Worm (Caenorhabditis elegans): Measurements from ENCODE around the gene K06B4.4.
A peak's percentile ranks its signal among the peaks of the same experiment; 100 is the strongest.
"Not testable (repeated sequence)": the region's sequence is repeated elsewhere in the genome, so short reads cannot be mapped to it uniquely, and the experiment has no call there.

Gene K06B4.4

ce11 chrV:15666718-15667117 lies 2.3 kb upstream of the K06B4.4 start (continued):
- TF ChIP-seq mdl-1 (tag; optimal IDR thresholded peaks at IDR 0.05) (peak in 1 of 2 experiments; percentile 72), pqm-1 (tag; optimal IDR thresholded peaks at IDR 0.05) (peak; percentile 90), ceh-28 (tag; optimal IDR thresholded peaks at IDR 0.05) (no peak), nhr-28 (tag; optimal IDR thresholded peaks at IDR 0.05) (peak; percentile 93), lin-29 (GFP tag; IDR thresholded peaks at IDR 0.05) (no peak), skn-1 (tag; optimal IDR thresholded peaks at IDR 0.05) (no peak), daf-16 (GFP tag; optimal IDR thresholded peaks at IDR 0.05) (peak in 1 of 2 experiments; percentile 77), daf-16 (tag; optimal IDR thresholded peaks at IDR 0.05) (peak; percentile 99), madf-5 (GFP tag; IDR thresholded peaks at IDR 0.05) (no peak), lir-3 (tag; optimal IDR thresholded peaks at IDR 0.05) (no peak), dmd-8 (GFP tag; IDR thresholded peaks at IDR 0.05) (no peak), arid-1 (GFP tag; conservative IDR thresholded peaks at IDR 0.05) (no peak), D1046.2 (GFP tag; IDR thresholded peaks at IDR 0.05) (no peak), attf-4 (tag; optimal IDR thresholded peaks at IDR 0.05) (no peak), F10B5.3 (tag; optimal IDR thresholded peaks at IDR 0.05) (no peak), tra-1 (GFP tag; IDR thresholded peaks at IDR 0.05) (peak; percentile 74), tag-97 (GFP tag; IDR thresholded peaks at IDR 0.05) (no peak), R02D3.7 (tag; optimal IDR thresholded peaks at IDR 0.05) (no peak), F26F4.8 (GFP tag; conservative IDR thresholded peaks at IDR 0.05) (no peak), rbr-2 (tag; optimal IDR thresholded peaks at IDR 0.05) (no peak), nhr-76 (tag; optimal IDR thresholded peaks at IDR 0.05) (no peak), ceh-62 (tag; optimal IDR thresholded peaks at IDR 0.05) (no peak), cey-2 (tag; optimal IDR thresholded peaks at IDR 0.05; ENCODE audit: borderline replicate concordance, insufficient read depth) (no peak), nhr-237 (tag; optimal IDR thresholded peaks at IDR 0.05) (no peak), dmd-9 (GFP tag; IDR thresholded peaks at IDR 0.05) (no peak), daf-8 (GFP tag; IDR thresholded peaks at IDR 0.05) (no peak), snpc-4 (tag; optimal IDR thresholded peaks at IDR 0.05) (no peak), lsy-2 (tag; optimal IDR thresholded peaks at IDR 0.05) (no peak), F44E2.7 (GFP tag; IDR thresholded peaks at IDR 0.05) (no peak), lin-15B (tag; optimal IDR thresholded peaks at IDR 0.05) (no peak), egl-43 (GFP tag; IDR thresholded peaks at IDR 0.05) (no peak), gei-8 (GFP tag; optimal IDR thresholded peaks at IDR 0.05) (no peak)

DNA sequence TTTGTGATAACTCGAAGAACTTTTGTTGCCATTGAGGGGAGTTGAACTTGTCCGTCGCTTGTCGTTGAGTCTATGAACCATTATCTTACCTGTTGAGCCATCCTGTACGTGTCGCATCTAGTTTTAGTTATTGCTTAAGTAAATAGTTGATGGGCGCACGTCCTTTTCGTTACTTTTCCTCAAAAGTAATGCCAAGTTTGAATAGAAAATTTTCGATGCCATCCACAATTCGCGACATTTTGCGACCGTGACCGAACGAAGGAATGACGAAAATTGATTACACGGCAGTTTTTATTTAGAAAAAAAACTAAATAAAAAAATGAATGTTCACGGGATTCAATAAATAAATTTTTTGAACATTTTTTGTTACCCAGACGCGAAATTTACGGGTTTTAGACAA lies 770 bp upstream of the K06B4.4 start, which contains the start of gene F53E4.1:
F53E4.1 (minus strand) TSS at position 101 of the 400 bp plus-strand sequence.
- not testable (repeated sequence) for TF ChIP-seq pha-4 (GFP tag; IDR thresholded peaks at IDR 0.05); pha-4 (tag; optimal IDR thresholded peaks at IDR 0.05); cey-2 (tag; optimal IDR thresholded peaks at IDR 0.05; ENCODE audit: borderline replicate concordance, insufficient read depth); nhr-6 (tag; optimal IDR thresholded peaks at IDR 0.05)

DNA sequence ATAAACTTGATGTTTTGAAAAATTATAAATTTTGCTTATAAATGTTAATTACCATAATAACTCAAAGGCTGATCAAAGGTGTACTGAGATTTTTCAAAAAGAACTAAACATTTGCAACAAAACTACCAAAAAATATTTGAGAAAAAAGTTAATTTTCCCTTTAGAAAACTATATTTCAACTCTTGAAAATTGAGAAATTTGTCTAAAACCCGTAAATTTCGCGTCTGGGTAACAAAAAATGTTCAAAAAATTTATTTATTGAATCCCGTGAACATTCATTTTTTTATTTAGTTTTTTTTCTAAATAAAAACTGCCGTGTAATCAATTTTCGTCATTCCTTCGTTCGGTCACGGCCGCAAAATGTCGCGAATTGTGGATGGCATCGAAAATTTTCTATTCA lies 1.2 kb downstream of the K06B4.4 start, which contains the start of gene K06B4.15:
K06B4.15 (plus strand) TSS at position 301 of the 400 bp plus-strand sequence.
- not testable (repeated sequence) for TF ChIP-seq nhr-76 (tag; optimal IDR thresholded peaks at IDR 0.05); nhr-25 (tag; optimal IDR thresholded peaks at IDR 0.05; ENCODE audit: borderline replicate concordance, insufficient read depth); nhr-48 (tag; optimal IDR thresholded peaks at IDR 0.05)

DNA sequence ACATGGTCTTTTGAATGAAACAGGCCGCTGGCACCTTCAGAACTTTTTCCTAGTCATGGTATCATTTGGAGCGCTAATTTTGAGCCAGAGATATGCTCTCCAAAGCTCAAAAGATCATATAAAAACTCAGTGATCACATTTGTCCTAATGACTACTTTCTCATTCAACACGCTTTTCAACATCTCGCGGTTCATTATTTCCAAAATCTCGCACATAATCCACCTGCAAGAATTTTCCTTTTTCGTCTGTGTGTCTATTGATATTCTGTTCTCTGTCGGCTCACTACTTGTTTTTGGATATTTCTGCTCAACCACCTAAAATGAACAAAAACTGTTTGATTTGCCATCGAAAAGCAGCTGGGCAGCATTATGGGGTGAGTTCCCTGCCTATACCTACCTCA lies 4.7 kb downstream of the K06B4.4 start, which contains the start of gene nhr-51:
nhr-51 (plus strand) TSS at position 301 of the 400 bp plus-strand sequence.
- TF ChIP-seq Y48G9A.11 (GFP tag; IDR thresholded peaks at IDR 0.05) (no peak), daf-19 (GFP tag; conservative IDR thresholded peaks at IDR 0.05) (no peak), madf-5 (GFP tag; IDR thresholded peaks at IDR 0.05) (no peak), Y75B8A.6 (GFP tag; IDR thresholded peaks at IDR 0.05) (no peak), set-16 (GFP tag; IDR thresholded peaks at IDR 0.05) (no peak), zfp-2 (tag; optimal IDR thresholded peaks at IDR 0.05) (no peak), F37D6.2 (tag; optimal IDR thresholded peaks at IDR 0.05) (no peak), Y5F2A.4 (GFP tag; optimal IDR thresholded peaks at IDR 0.05) (no peak), ceh-82 (tag; optimal IDR thresholded peaks at IDR 0.05) (no peak), mdl-1 (tag; optimal IDR thresholded peaks at IDR 0.05) (no peak)
